Worm (Caenorhabditis elegans): ENCODE measurements around the gene ddb-1.

Gene ddb-1

ce11 chrIV:12121076-12121475 is at the start of gene ddb-1, which contains the start of gene M18.6:
Gene ddb-1 (minus strand): TSS chrIV:12121165.
Gene M18.6 (plus strand): TSS chrIV:12121310.
- no peak for TF ChIP-seq ref-1 (GFP tag; conservative IDR thresholded peaks at IDR 0.05)
- no peak for TF ChIP-seq ztf-23 (GFP tag; IDR thresholded peaks at IDR 0.05)
- TF ChIP-seq cog-1 (tag; optimal IDR thresholded peaks at IDR 0.05), result no peak
- TF ChIP-seq T22C8.4 (GFP tag; IDR thresholded peaks at IDR 0.05), result no peak

DNA sequence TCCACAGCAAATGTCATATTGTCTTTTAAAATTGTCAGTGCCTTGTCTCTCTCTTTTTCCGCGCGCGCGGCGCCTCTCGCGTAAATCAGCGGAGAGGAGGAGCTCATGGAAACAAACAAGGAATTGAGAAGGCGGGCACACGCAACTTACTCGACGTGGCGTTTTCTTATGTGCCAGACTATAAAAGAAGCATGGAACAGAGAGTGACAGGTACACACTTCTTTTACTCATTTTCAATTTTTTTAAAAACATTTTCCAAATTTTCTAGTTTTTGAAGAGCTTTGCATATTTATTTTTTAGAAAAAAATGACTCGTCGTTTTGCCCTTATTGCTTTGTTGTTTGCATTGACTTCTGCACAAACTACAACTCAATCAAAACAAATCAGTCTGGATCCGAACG is 47.0 kb upstream of the ddb-1 start, which contains the start of gene F20B10.3:
Gene F20B10.3 (plus strand): TSS at position 301 of the 400 bp plus-strand sequence.
- TF ChIP-seq ref-1 (GFP tag; conservative IDR thresholded peaks at IDR 0.05) (no peak), ztf-23 (GFP tag; IDR thresholded peaks at IDR 0.05) (no peak), tab-1 (GFP tag; IDR thresholded peaks at IDR 0.05) (no peak), med-1 (GFP tag; optimal IDR thresholded peaks at IDR 0.05; ENCODE audit: insufficient read depth) (no peak), flt-1 (GFP tag; IDR thresholded peaks at IDR 0.05) (no peak), cog-1 (tag; optimal IDR thresholded peaks at IDR 0.05) (no peak), klf-2 (GFP tag; conservative IDR thresholded peaks at IDR 0.05) (no peak), T22C8.4 (GFP tag; IDR thresholded peaks at IDR 0.05) (no peak), ztf-29 (GFP tag; IDR thresholded peaks at IDR 0.05) (no peak)

DNA sequence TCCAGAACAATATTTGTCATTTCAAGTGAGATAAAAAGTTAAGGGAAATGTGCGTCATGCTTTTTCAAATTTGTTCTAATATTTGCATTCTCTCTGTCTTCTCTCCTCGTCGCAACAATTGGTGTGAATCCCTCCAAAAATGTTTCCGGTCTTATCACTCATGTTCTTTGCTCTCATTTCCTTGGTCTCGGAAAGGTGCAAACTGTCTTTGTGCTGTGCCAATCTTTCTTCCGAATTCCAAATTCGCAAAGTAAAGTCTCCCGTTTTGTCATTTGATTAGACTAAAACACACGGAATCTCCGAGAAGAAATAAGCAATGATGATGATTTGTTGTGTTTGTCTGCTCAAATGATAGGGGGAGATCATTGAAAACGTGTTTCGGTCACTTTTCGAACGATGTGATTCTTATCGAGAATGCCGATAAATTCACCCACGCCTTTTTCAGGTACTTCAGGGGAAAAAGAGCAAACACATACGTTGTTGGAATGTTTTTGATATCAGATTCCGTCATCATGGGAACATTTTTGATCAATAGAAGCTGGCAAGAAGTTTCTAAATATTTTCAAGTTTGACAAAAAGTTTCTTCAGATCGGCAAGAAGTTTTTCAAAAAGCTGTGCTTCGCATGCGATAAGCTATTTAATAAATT is 44.6 kb upstream of the ddb-1 start:
- TF ChIP-seq ztf-23 (GFP tag; IDR thresholded peaks at IDR 0.05) (no peak), ztf-29 (GFP tag; IDR thresholded peaks at IDR 0.05) (no peak), tab-1 (GFP tag; IDR thresholded peaks at IDR 0.05) (no peak), T22C8.4 (GFP tag; IDR thresholded peaks at IDR 0.05) (no peak), flt-1 (GFP tag; IDR thresholded peaks at IDR 0.05) (no peak), klf-2 (GFP tag; conservative IDR thresholded peaks at IDR 0.05) (no peak)

DNA sequence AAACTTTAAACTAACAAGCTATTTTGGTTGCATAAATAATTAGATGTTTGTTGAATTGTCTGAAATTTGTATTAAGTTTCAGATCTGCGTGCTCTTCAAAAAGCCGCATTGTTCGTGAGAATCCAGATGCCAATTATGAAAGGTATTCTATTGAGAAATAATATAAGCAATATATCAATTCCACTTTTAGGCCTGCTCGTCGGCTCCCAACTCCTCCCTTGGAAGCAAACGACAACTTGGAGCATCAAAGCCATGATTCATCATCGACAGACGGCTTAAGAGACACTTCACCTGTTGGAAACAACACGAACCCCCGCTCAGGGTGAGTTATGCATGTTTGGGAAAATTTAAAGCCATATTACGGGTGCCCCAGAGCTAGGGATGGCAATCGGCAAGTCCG is 41.8 kb upstream of the ddb-1 start:
- TF ChIP-seq tab-1 (GFP tag; IDR thresholded peaks at IDR 0.05), result no peak
- no peak for TF ChIP-seq ztf-23 (GFP tag; IDR thresholded peaks at IDR 0.05)
- TF ChIP-seq klf-2 (GFP tag; conservative IDR thresholded peaks at IDR 0.05), result no peak
- no peak for TF ChIP-seq flt-1 (GFP tag; IDR thresholded peaks at IDR 0.05)
- no peak for TF ChIP-seq ref-1 (GFP tag; conservative IDR thresholded peaks at IDR 0.05)
- no peak for TF ChIP-seq med-1 (GFP tag; optimal IDR thresholded peaks at IDR 0.05; ENCODE audit: insufficient read depth)
- TF ChIP-seq ztf-29 (GFP tag; IDR thresholded peaks at IDR 0.05), result no peak
- no peak for TF ChIP-seq T22C8.4 (GFP tag; IDR thresholded peaks at IDR 0.05)
- TF ChIP-seq cog-1 (tag; optimal IDR thresholded peaks at IDR 0.05), result no peak

DNA sequence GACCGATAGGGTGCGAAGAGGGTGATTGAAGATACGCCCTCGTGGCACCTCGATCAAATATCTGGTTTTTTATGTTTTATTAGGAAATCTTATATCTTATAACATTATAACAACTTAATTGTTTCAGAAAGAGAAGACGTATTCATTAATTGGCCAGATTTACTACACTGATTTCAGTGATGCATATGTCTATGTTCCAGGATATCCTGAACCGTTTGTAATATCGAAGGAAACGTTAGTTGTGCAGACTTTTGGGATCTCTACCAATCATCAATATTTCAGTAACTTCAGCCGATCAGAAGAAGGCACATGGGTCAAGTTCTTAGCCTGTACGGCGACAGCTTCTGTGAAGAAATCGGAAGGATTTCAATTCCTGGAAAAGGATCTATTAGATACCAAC is 39.5 kb upstream of the ddb-1 start:
- TF ChIP-seq tab-1 (GFP tag; IDR thresholded peaks at IDR 0.05) (no peak), cog-1 (tag; optimal IDR thresholded peaks at IDR 0.05) (no peak), ztf-23 (GFP tag; IDR thresholded peaks at IDR 0.05) (no peak), med-1 (GFP tag; optimal IDR thresholded peaks at IDR 0.05; ENCODE audit: insufficient read depth) (no peak), T22C8.4 (GFP tag; IDR thresholded peaks at IDR 0.05) (no peak), ref-1 (GFP tag; conservative IDR thresholded peaks at IDR 0.05) (no peak), ztf-29 (GFP tag; IDR thresholded peaks at IDR 0.05) (no peak), flt-1 (GFP tag; IDR thresholded peaks at IDR 0.05) (no peak), klf-2 (GFP tag; conservative IDR thresholded peaks at IDR 0.05) (no peak)

- TF ChIP-seq cog-1 (tag; optimal IDR thresholded peaks at IDR 0.05) (peak; percentile 41), med-1 (GFP tag; optimal IDR thresholded peaks at IDR 0.05; ENCODE audit: insufficient read depth) (no peak), ztf-29 (GFP tag; IDR thresholded peaks at IDR 0.05) (no peak), ref-1 (GFP tag; conservative IDR thresholded peaks at IDR 0.05) (no peak), tab-1 (GFP tag; IDR thresholded peaks at IDR 0.05) (0 out of 2 replicates have a peak, but pooled peaks have one; percentile 7), flt-1 (GFP tag; IDR thresholded peaks at IDR 0.05) (0 out of 2 replicates have a peak, but pooled peaks have one; percentile 23), T22C8.4 (GFP tag; IDR thresholded peaks at IDR 0.05) (peak; percentile 66), klf-2 (GFP tag; conservative IDR thresholded peaks at IDR 0.05) (no peak)
Observed at ce11 chrIV:12157915-12158314, 37.0 kb upstream of the ddb-1 start.

DNA sequence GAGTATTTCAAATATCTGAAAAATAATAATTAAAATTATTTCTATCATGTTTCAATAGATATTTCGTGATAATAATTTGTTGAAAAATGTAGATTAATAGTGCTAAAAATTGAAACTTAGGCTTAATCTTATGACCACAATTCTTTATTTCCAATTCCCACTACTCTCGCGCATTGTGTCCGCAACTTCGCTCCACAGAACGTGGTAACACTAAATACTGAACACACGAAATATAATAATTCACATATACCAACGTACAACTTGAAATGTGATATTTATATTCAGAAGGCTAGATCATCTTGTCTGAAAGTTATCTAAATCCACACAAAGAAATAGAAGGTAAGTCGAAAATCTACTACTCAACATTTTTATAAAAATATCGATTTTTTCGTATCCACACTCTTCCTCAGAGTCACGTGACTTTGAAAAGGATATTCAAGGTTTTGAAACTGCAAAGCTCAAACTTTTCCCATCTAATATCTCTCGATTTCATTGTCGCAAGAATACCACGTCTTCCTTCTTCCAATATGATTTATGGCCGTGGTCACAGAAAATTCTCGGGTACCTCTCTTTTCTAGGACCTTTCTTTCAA is 35.8 kb upstream of the ddb-1 start, which contains the start of gene eri-12:
Gene eri-12 (plus strand): TSS at position 197 of the 592 bp plus-strand sequence.
- TF ChIP-seq T22C8.4 (GFP tag; IDR thresholded peaks at IDR 0.05) (0 out of 2 replicates have a peak, but pooled peaks have one; percentile 18), cog-1 (tag; optimal IDR thresholded peaks at IDR 0.05) (no peak), klf-2 (GFP tag; conservative IDR thresholded peaks at IDR 0.05) (no peak), ztf-29 (GFP tag; IDR thresholded peaks at IDR 0.05) (no peak)

ce11 chrIV:12155819-12156218 is 34.9 kb upstream of the ddb-1 start:
- peak; percentile 89 for TF ChIP-seq flt-1 (GFP tag; IDR thresholded peaks at IDR 0.05)

ce11 chrIV:12154195-12154677 is 33.3 kb upstream of the ddb-1 start, which contains the start of gene B0001.7:
Gene B0001.7 (minus strand): TSS chrIV:12154245.
- no peak for TF ChIP-seq ref-1 (GFP tag; conservative IDR thresholded peaks at IDR 0.05)
- TF ChIP-seq med-1 (GFP tag; optimal IDR thresholded peaks at IDR 0.05; ENCODE audit: insufficient read depth), result no peak
- TF ChIP-seq flt-1 (GFP tag; IDR thresholded peaks at IDR 0.05), result no peak
- TF ChIP-seq ztf-29 (GFP tag; IDR thresholded peaks at IDR 0.05), result no peak
- no peak for TF ChIP-seq T22C8.4 (GFP tag; IDR thresholded peaks at IDR 0.05)

ce11 chrIV:12150877-12151276 is 29.9 kb upstream of the ddb-1 start, which contains the start of gene B0001.2:
Gene B0001.2 (minus strand): TSS chrIV:12150977.
- TF ChIP-seq ztf-29 (GFP tag; IDR thresholded peaks at IDR 0.05), result no peak
- TF ChIP-seq tab-1 (GFP tag; IDR thresholded peaks at IDR 0.05), result no peak
- TF ChIP-seq klf-2 (GFP tag; conservative IDR thresholded peaks at IDR 0.05), result no peak
- no peak for TF ChIP-seq flt-1 (GFP tag; IDR thresholded peaks at IDR 0.05)
- TF ChIP-seq med-1 (GFP tag; optimal IDR thresholded peaks at IDR 0.05; ENCODE audit: insufficient read depth), result no peak

Measured in whole organism, midembryonic.